Worm (Caenorhabditis elegans) whole organism, L4 larva: ENCODE data around the gene ceh-30.

ENCODE experiments used
- F37D6.2 ChIP-seq: sonication (generic microtip); optimal IDR thresholded peaks from 2 replicates; lab custom pipeline; 2016; ENCODE audit warnings: mild to moderate bottlenecking, missing genetic modification characterization, missing compliant biosample characterization
- ctbp-1 ChIP-seq: fragments of 200-800 bp; sonication (Bioruptor generic); IDR thresholded peaks from 2 replicates; pipeline ENCODE4 v1.3.6; 2022; ENCODE audit warnings: missing genetic modification reagents, missing genetic modification characterization, missing compliant biosample characterization
- dmd-6 ChIP-seq: fragments of 200-800 bp; sonication (Bioruptor generic); IDR thresholded peaks from 2 replicates; pipeline ENCODE4 v1.3.6; 2022; ENCODE audit warnings: missing genetic modification reagents, missing genetic modification characterization, missing compliant biosample characterization
- unc-62 ChIP-seq, 3 experiments: fragments of 150-350 bp in 1 of 3; sonication (generic microtip); optimal IDR thresholded peaks in 2 of 3; peaks in 1 of 3; 1 replicate in 1 of 3; 2 replicates in 2 of 3; lab custom pipeline; 2014 to 2017; ENCODE audit warnings: missing biosample characterization in 3 of 3, missing genetic modification characterization in 3 of 3, missing genetic modification reagents in 3 of 3, missing genotype in 1 of 3
- zag-1 ChIP-seq: fragments of 150-350 bp; optimal IDR thresholded peaks from 2 replicates; lab custom pipeline; 2014; ENCODE audit warnings: missing biosample characterization, missing genetic modification characterization

DNA sequence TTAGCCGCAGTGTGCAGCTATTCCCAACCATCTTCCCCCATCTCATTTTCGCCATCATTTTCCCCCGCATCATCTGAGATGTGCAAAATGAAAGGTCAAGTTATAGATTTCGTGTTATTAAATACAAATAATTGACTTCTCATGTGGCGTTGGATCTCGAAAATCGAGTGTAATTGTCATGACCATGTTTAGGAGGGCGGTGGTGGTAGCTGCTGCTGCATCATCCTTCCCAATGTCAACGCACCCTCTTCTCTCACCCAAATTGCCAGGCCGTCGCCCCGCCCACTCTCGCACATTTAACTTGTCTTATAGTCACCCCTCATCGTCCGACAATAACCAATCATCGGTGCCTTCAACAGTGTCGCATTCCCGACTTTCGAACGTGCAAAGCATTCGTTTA lies at the start of gene ceh-30:
- TF ChIP-seq dmd-6 (GFP tag; lab: Robert Waterston, UW) (no peak), ctbp-1 (GFP tag; lab: Robert Waterston, UW) (no peak), unc-62 (GFP tag; optimal IDR thresholded peaks at IDR 0.05 in 1 of 2; lab: Kevin White, UChicago) (no peak), unc-62 (tag; optimal IDR thresholded peaks at IDR 0.05; lab: Kevin White, UChicago) (no peak), F37D6.2 (tag; lab: Kevin White, UChicago) (no peak), zag-1 (tag; lab: Kevin White, UChicago) (no peak)
